Fruit fly (Drosophila melanogaster) whole organism, embryonic: Measurements from ENCODE around the gene CG6788.
A peak's percentile ranks its signal among the peaks of the same experiment; 100 is the strongest.

Source experiments
- BEAF-32 ChIP-seq: fragments of 200-800 bp; sonication (Bioruptor generic); optimal IDR thresholded peaks from 3 replicates; lab custom pipeline; 2017; ENCODE audit warnings: missing biosample characterization, missing genetic modification characterization, mild to moderate bottlenecking, moderate library complexity, missing genetic modification reagents
- Bgb ChIP-seq: fragments of 200-800 bp; sonication (Bioruptor generic); IDR thresholded peaks from 2 replicates; pipeline ENCODE4 v1.3.6; 2022; ENCODE audit warnings: missing biosample characterization, missing genetic modification characterization; ENCODE audit not compliant: partially characterized antibody
- CG12236 ChIP-seq: fragments of 200-800 bp; sonication (Bioruptor generic); optimal IDR thresholded peaks from 2 replicates; lab custom pipeline; 2016; ENCODE audit warnings: missing biosample characterization, missing genetic modification characterization
- CG13287 ChIP-seq: fragments of 200-800 bp; sonication (Bioruptor generic); IDR thresholded peaks from 2 replicates; pipeline ENCODE4 v1.3.6; 2022; ENCODE audit warnings: missing biosample characterization, missing genetic modification characterization; ENCODE audit not compliant: partially characterized antibody
- CG14965 ChIP-seq: fragments of 200-800 bp; sonication (Bioruptor generic); optimal IDR thresholded peaks from 2 replicates; lab custom pipeline; 2016; ENCODE audit warnings: missing biosample characterization, missing genetic modification characterization, borderline replicate concordance
- CG15514 ChIP-seq: fragments of 200-800 bp; sonication (Bioruptor generic); optimal IDR thresholded peaks from 3 replicates; lab custom pipeline; 2017; ENCODE audit warnings: missing biosample characterization, missing genetic modification characterization, mild to moderate bottlenecking, moderate library complexity, missing genetic modification reagents
- CG1603 ChIP-seq: fragments of 200-800 bp; sonication (Bioruptor generic); optimal IDR thresholded peaks from 2 replicates; lab custom pipeline; 2019; ENCODE audit warnings: missing biosample characterization, mild to moderate bottlenecking, missing genetic modification characterization, moderate library complexity
- CG17829 ChIP-seq: fragments of 200-800 bp; optimal IDR thresholded peaks from 2 replicates; lab custom pipeline; 2019; ENCODE audit warnings: missing biosample characterization, mild to moderate bottlenecking, missing genetic modification characterization, moderate library complexity
- CG18476 ChIP-seq: fragments of 200-800 bp; sonication (Bioruptor generic); optimal IDR thresholded peaks from 2 replicates; lab custom pipeline; 2016; ENCODE audit warnings: missing biosample characterization, mild to moderate bottlenecking, missing genetic modification characterization
- CG18764 ChIP-seq: fragments of 200-800 bp; sonication (Bioruptor generic); optimal IDR thresholded peaks from 3 replicates; lab custom pipeline; 2016; ENCODE audit warnings: missing biosample characterization, missing genetic modification characterization
- CG2129 ChIP-seq: fragments of 200-800 bp; sonication (Bioruptor generic); IDR thresholded peaks from 2 replicates; pipeline ENCODE4 v1.3.6; 2022; ENCODE audit warnings: missing biosample characterization, missing genetic modification characterization; ENCODE audit not compliant: partially characterized antibody
- CG34224 ChIP-seq: fragments of 200-800 bp; sonication (Bioruptor generic); IDR thresholded peaks from 3 replicates; pipeline ENCODE4 v1.3.6; 2022; ENCODE audit warnings: missing biosample characterization, missing genetic modification characterization; ENCODE audit not compliant: partially characterized antibody
- CG42726 ChIP-seq: fragments of 200-800 bp; sonication (Bioruptor generic); IDR thresholded peaks from 2 replicates; pipeline ENCODE4 v1.3.6; 2022; ENCODE audit warnings: missing biosample characterization, missing genetic modification characterization; ENCODE audit not compliant: partially characterized antibody
- CG6791 ChIP-seq: fragments of 200-800 bp; sonication (Bioruptor generic); IDR thresholded peaks from 3 replicates; pipeline ENCODE4 v1.3.6; 2022; ENCODE audit warnings: missing biosample characterization, missing genetic modification characterization; ENCODE audit not compliant: partially characterized antibody
- CG8924 ChIP-seq: fragments of 200-800 bp; optimal IDR thresholded peaks from 3 replicates; lab custom pipeline; 2019; ENCODE audit warnings: missing biosample characterization, mild to moderate bottlenecking, missing genetic modification characterization, moderate library complexity
- CG9932 ChIP-seq: fragments of 200-800 bp; sonication (Bioruptor generic); IDR thresholded peaks from 2 replicates; pipeline ENCODE4 v1.3.6; 2022; ENCODE audit warnings: missing biosample characterization, missing genetic modification characterization
- D19A ChIP-seq: fragments of 200-800 bp; optimal IDR thresholded peaks from 3 replicates; lab custom pipeline; 2019; ENCODE audit warnings: missing biosample characterization, mild to moderate bottlenecking, missing genetic modification characterization, moderate library complexity
- Dad ChIP-seq: fragments of 200-800 bp; sonication (Bioruptor generic); optimal IDR thresholded peaks from 3 replicates; lab custom pipeline; 2016; ENCODE audit warnings: missing biosample characterization, missing genetic modification characterization
- Dek ChIP-seq: fragments of 200-800 bp; sonication (Bioruptor generic); optimal IDR thresholded peaks from 3 replicates; lab custom pipeline; 2019; ENCODE audit warnings: missing biosample characterization, mild to moderate bottlenecking, missing genetic modification characterization, moderate library complexity
- Dll ChIP-seq: fragments of 200-800 bp; sonication (Bioruptor generic); IDR thresholded peaks from 4 replicates; pipeline ENCODE4 v1.3.6; 2022; ENCODE audit warnings: missing biosample characterization, missing genetic modification characterization; ENCODE audit not compliant: partially characterized antibody
- Dp ChIP-seq: fragments of 200-800 bp; sonication (Bioruptor generic); optimal IDR thresholded peaks from 2 replicates; lab custom pipeline; 2018; ENCODE audit warnings: missing biosample characterization, mild to moderate bottlenecking, missing genetic modification characterization, moderate library complexity
- Dref ChIP-seq: fragments of 200-800 bp; sonication (Bioruptor generic); IDR thresholded peaks from 2 replicates; pipeline ENCODE4 v1.3.6; 2022; ENCODE audit warnings: missing biosample characterization, missing genetic modification characterization
- ERR ChIP-seq: fragments of 200-800 bp; sonication (Bioruptor generic); optimal IDR thresholded peaks from 2 replicates; lab custom pipeline; 2016; ENCODE audit warnings: missing biosample characterization, missing genetic modification characterization
- Kr ChIP-seq: fragments of 200-800 bp; sonication (Bioruptor generic); optimal IDR thresholded peaks from 2 replicates; lab custom pipeline; 2017; ENCODE audit warnings: missing biosample characterization, mild to moderate bottlenecking, missing genetic modification characterization
- Myb ChIP-seq: fragments of 200-800 bp; sonication (Bioruptor generic); optimal IDR thresholded peaks from 2 replicates; lab custom pipeline; 2016; ENCODE audit warnings: missing biosample characterization, missing genetic modification characterization
- Oli ChIP-seq: fragments of 200-800 bp; sonication (Bioruptor generic); optimal IDR thresholded peaks from 2 replicates; lab custom pipeline; 2018; ENCODE audit warnings: missing biosample characterization, mild to moderate bottlenecking, missing genetic modification characterization, moderate library complexity
- Poxn ChIP-seq: fragments of 200-800 bp; sonication (Bioruptor generic); IDR thresholded peaks from 2 replicates; pipeline ENCODE4 v1.3.6; 2022; ENCODE audit warnings: missing biosample characterization, missing genetic modification characterization
- Ravus ChIP-seq: fragments of 200-800 bp; sonication (Bioruptor generic); IDR thresholded peaks from 2 replicates; pipeline ENCODE4 v1.3.6; 2022; ENCODE audit warnings: missing biosample characterization, missing genetic modification characterization
- Sry-δ ChIP-seq: fragments of 200-800 bp; sonication (Bioruptor generic); optimal IDR thresholded peaks from 2 replicates; lab custom pipeline; 2016; ENCODE audit warnings: missing biosample characterization, missing genetic modification characterization
- az2 ChIP-seq: fragments of 200-800 bp; sonication (Bioruptor generic); optimal IDR thresholded peaks from 3 replicates; lab custom pipeline; 2016; ENCODE audit warnings: missing biosample characterization, missing genetic modification characterization
- chif ChIP-seq, 2 experiments: fragments of 200-800 bp; sonication (Bioruptor generic); optimal IDR thresholded peaks; 3 replicates each; lab custom pipeline; 2016; ENCODE audit warnings: missing biosample characterization in 2 of 2, missing genetic modification characterization in 2 of 2
- corto ChIP-seq: fragments of 200-800 bp; sonication (Bioruptor generic); optimal IDR thresholded peaks from 2 replicates; lab custom pipeline; 2016; ENCODE audit warnings: missing biosample characterization, mild to moderate bottlenecking, missing genetic modification characterization, moderate library complexity
- crp ChIP-seq, 2 experiments: fragments of 200-800 bp; sonication (Bioruptor generic); optimal IDR thresholded peaks; 2 replicates in 1 of 2; 3 replicates in 1 of 2; lab custom pipeline; 2017; ENCODE audit warnings: missing biosample characterization in 2 of 2, missing genetic modification characterization in 2 of 2, mild to moderate bottlenecking in 1 of 2, moderate library complexity in 1 of 2
- eyg ChIP-seq: fragments of 200-800 bp; sonication (Bioruptor generic); optimal IDR thresholded peaks from 3 replicates; lab custom pipeline; 2016; ENCODE audit warnings: missing biosample characterization, missing genetic modification characterization
- hb ChIP-seq: fragments of 200-800 bp; sonication (Bioruptor generic); IDR thresholded peaks from 3 replicates; pipeline ENCODE4 v1.3.6; 2022; ENCODE audit warnings: missing biosample characterization, missing genetic modification characterization; ENCODE audit not compliant: partially characterized antibody
- ind ChIP-seq: fragments of 200-800 bp; sonication (Bioruptor generic); optimal IDR thresholded peaks from 3 replicates; lab custom pipeline; 2016; ENCODE audit warnings: missing biosample characterization, missing genetic modification characterization
- insv ChIP-seq, 2 experiments: fragments of 200-800 bp; sonication (Bioruptor generic); optimal IDR thresholded peaks; 3 replicates each; lab custom pipeline; 2016 to 2018; ENCODE audit warnings: missing biosample characterization in 2 of 2, missing genetic modification characterization in 2 of 2
- jigr1 ChIP-seq: fragments of 200-800 bp; sonication (Bioruptor generic); IDR thresholded peaks from 3 replicates; pipeline ENCODE4 v1.3.6; 2022; ENCODE audit warnings: missing biosample characterization, missing genetic modification characterization
- lola ChIP-seq, 3 experiments: fragments of >200 bp in 2 of 3; fragments of 200-800 bp in 1 of 3; sonication (Bioruptor generic) in 1 of 3; optimal IDR thresholded peaks; 2 replicates each; lab custom pipeline; 2017 to 2019; ENCODE audit warnings: missing biosample characterization in 3 of 3, missing genetic modification characterization in 3 of 3, mild to moderate bottlenecking in 1 of 3, moderate library complexity in 1 of 3
- mam ChIP-seq: fragments of 200-800 bp; sonication (Bioruptor generic); optimal IDR thresholded peaks from 3 replicates; lab custom pipeline; 2016; ENCODE audit warnings: missing biosample characterization, missing genetic modification characterization
- nerfin-2 ChIP-seq: fragments of 200-800 bp; sonication (Bioruptor generic); IDR thresholded peaks from 2 replicates; pipeline ENCODE4 v1.3.6; 2022; ENCODE audit warnings: missing biosample characterization, missing genetic modification characterization; ENCODE audit not compliant: partially characterized antibody
- pfk ChIP-seq: fragments of 200-800 bp; sonication (Bioruptor generic); optimal IDR thresholded peaks from 2 replicates; lab custom pipeline; 2018; ENCODE audit warnings: missing biosample characterization, mild to moderate bottlenecking, missing genetic modification characterization, moderate library complexity
- phol ChIP-seq: fragments of 200-800 bp; sonication (Bioruptor generic); optimal IDR thresholded peaks from 3 replicates; lab custom pipeline; 2018; ENCODE audit warnings: missing biosample characterization, mild to moderate bottlenecking, missing genetic modification characterization, moderate library complexity
- row ChIP-seq: fragments of 200-800 bp; sonication (Bioruptor generic); IDR thresholded peaks from 3 replicates; pipeline ENCODE4 v1.3.6; 2022; ENCODE audit warnings: missing biosample characterization, missing genetic modification characterization
- sug ChIP-seq: fragments of 200-800 bp; optimal IDR thresholded peaks from 2 replicates; lab custom pipeline; 2019; ENCODE audit warnings: missing biosample characterization, mild to moderate bottlenecking, missing genetic modification characterization, moderate library complexity
- tap ChIP-seq: fragments of 200-800 bp; optimal IDR thresholded peaks from 3 replicates; lab custom pipeline; 2019; ENCODE audit warnings: missing biosample characterization, mild to moderate bottlenecking, missing genetic modification characterization, moderate library complexity
- tin ChIP-seq: fragments of 200-800 bp; sonication (Bioruptor generic); optimal IDR thresholded peaks from 3 replicates; lab custom pipeline; 2016; ENCODE audit warnings: missing biosample characterization, missing genetic modification characterization
- tna ChIP-seq: fragments of 200-800 bp; sonication (Bioruptor generic); IDR thresholded peaks from 2 replicates; pipeline ENCODE4 v1.3.6; 2022; ENCODE audit warnings: missing biosample characterization, missing genetic modification characterization; ENCODE audit not compliant: partially characterized antibody
- yki ChIP-seq: fragments of >200 bp; optimal IDR thresholded peaks from 3 replicates; lab custom pipeline; 2018
- zfh1 ChIP-seq: fragments of 200-800 bp; sonication (Bioruptor generic); IDR thresholded peaks from 3 replicates; pipeline ENCODE4 v1.3.6; 2022; ENCODE audit warnings: missing biosample characterization, missing genetic modification characterization

Gene CG6788

DNA sequence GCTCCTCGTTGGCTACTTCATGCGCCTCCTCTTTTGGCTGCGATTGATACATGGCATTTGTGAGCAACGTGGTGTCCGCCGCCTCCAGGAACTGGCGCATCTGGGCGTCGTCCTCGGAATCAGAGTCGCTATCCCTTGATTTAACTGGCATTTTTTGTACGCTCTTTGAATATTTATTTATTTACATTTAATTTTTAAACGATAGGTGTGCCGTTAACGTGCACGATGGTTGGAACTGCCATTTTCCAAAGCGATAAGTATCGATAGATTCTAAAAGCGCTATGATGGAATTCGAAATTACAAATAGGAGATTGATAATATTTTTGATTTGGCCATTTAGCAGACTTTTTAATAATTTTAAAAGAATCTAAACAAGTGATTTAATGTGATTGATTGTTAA is 35.5 kb upstream of the CG6788 start, which contains the start of gene CG32554 (continued):
- TF ChIP-seq hb (GFP tag; lab: Robert Waterston, UW) = peak; percentile 83
- TF ChIP-seq Poxn (GFP tag; lab: Robert Waterston, UW) = no peak
- no peak for TF ChIP-seq tin (GFP tag; lab: Kevin White, UChicago)
- TF ChIP-seq D19A = no peak
- no peak for TF ChIP-seq eyg (GFP tag; lab: Kevin White, UChicago)
- TF ChIP-seq BEAF-32 = peak; percentile 83
- TF ChIP-seq Ravus (GFP tag; lab: Robert Waterston, UW) = no peak
- no peak for TF ChIP-seq CG18476
- peak; percentile 77 for TF ChIP-seq CG2129
- no peak for TF ChIP-seq ERR (GFP tag; lab: Kevin White, UChicago)
- TF ChIP-seq Sry-δ (GFP tag; lab: Kevin White, UChicago) = peak; percentile 64
- TF ChIP-seq crp (GFP tag; optimal IDR thresholded peaks at IDR 0.05; lab: Kevin White, UChicago) = peak in 1 of 2 experiments; percentile 60
- no peak for TF ChIP-seq CG9932 (GFP tag; lab: Robert Waterston, UW)
- TF ChIP-seq Dll (GFP tag; lab: Robert Waterston, UW) = peak; percentile 93
- no peak for TF ChIP-seq CG17829 (tag; lab: Kevin White, UChicago)
- TF ChIP-seq CG8924 (tag; lab: Kevin White, UChicago) = no peak
- peak; percentile 91 for TF ChIP-seq Bgb (GFP tag; lab: Robert Waterston, UW)
- no peak for TF ChIP-seq lola (GFP tag; optimal IDR thresholded peaks at IDR 0.05; lab: Kevin White, UChicago)
- TF ChIP-seq az2 (GFP tag; lab: Kevin White, UChicago) = no peak
- TF ChIP-seq CG14965 = no peak
- TF ChIP-seq Dad = no peak
- no peak for TF ChIP-seq jigr1
- peak; percentile 73 for TF ChIP-seq Dref (GFP tag; lab: Robert Waterston, UW)
- TF ChIP-seq ind = no peak
- TF ChIP-seq CG13287 (GFP tag; lab: Robert Waterston, UW) = peak; percentile 96
- TF ChIP-seq mam (GFP tag; lab: Kevin White, UChicago) = no peak
- no peak for TF ChIP-seq tap (tag; lab: Kevin White, UChicago)
- no peak for TF ChIP-seq insv (GFP tag; optimal IDR thresholded peaks at IDR 0.05; lab: Kevin White, UChicago)
- no peak for TF ChIP-seq chif (GFP tag; optimal IDR thresholded peaks at IDR 0.05; lab: Kevin White, UChicago)
- TF ChIP-seq corto (GFP tag; lab: Kevin White, UChicago) = no peak
- TF ChIP-seq pfk = no peak
- TF ChIP-seq Kr (GFP tag; lab: Kevin White, UChicago) = no peak
- TF ChIP-seq sug (tag; lab: Kevin White, UChicago) = no peak
- TF ChIP-seq CG34224 (GFP tag; lab: Robert Waterston, UW) = peak; percentile 93
- TF ChIP-seq CG42726 (GFP tag; lab: Robert Waterston, UW) = peak; percentile 80; the same call in 1 of the 2 replicates
- peak; percentile 48 for TF ChIP-seq CG15514 (GFP tag; lab: Kevin White, UChicago)
- TF ChIP-seq Myb (GFP tag; lab: Kevin White, UChicago) = peak; percentile 61
- peak; percentile 85 for TF ChIP-seq tna (GFP tag; lab: Robert Waterston, UW)
- no peak for TF ChIP-seq CG12236 (GFP tag; lab: Kevin White, UChicago)
- peak; percentile 81 for TF ChIP-seq Dp (GFP tag; lab: Kevin White, UChicago)
- TF ChIP-seq Dek = no peak
- TF ChIP-seq row (GFP tag; lab: Robert Waterston, UW) = peak; percentile 21; the same call in 1 of the 3 replicates
- TF ChIP-seq zfh1 (GFP tag; lab: Robert Waterston, UW) = no peak
- TF ChIP-seq CG18764 (GFP tag; lab: Kevin White, UChicago) = no peak
- peak; percentile 24 for TF ChIP-seq CG1603 (tag; lab: Kevin White, UChicago)
- TF ChIP-seq Oli (tag; lab: Kevin White, UChicago) = no peak
- TF ChIP-seq phol = peak; percentile 75
- no peak for TF ChIP-seq yki (lab: Kevin White, UChicago)
- TF ChIP-seq nerfin-2 = peak; percentile 71
- peak; percentile 90 for TF ChIP-seq CG6791
